Worm (Caenorhabditis elegans): ENCODE measurements around the gene nhr-34.

ce11 chrIV:9706704-9707197, 31.3 kb upstream of the nhr-34 start, which contains the start of the genes dcaf-1 and dph-3:
- TF ChIP-seq lin-40 (tag; optimal IDR thresholded peaks at IDR 0.05) (no peak), athp-1 (tag; optimal IDR thresholded peaks at IDR 0.05) (no peak), F57A8.1 (GFP tag; optimal IDR thresholded peaks at IDR 0.05) (no peak), dox-1 (GFP tag; IDR thresholded peaks at IDR 0.05) (no peak), F49E8.2 (tag; optimal IDR thresholded peaks at IDR 0.05; ENCODE audit: insufficient read depth) (no peak), madf-3 (GFP tag; IDR thresholded peaks at IDR 0.05) (no peak), F57C9.4 (tag; optimal IDR thresholded peaks at IDR 0.05) (no peak), F39B2.1 (GFP tag; IDR thresholded peaks at IDR 0.05) (no peak), pha-4 (tag; optimal IDR thresholded peaks at IDR 0.05) (no peak)

All from whole organism, young adult.